Worm (Caenorhabditis elegans) whole organism, L4 larva: ENCODE measurements around the gene F59D12.5.
A peak's percentile ranks its signal among the peaks of the same experiment; 100 is the strongest.

ENCODE experiments used
- D1046.2 ChIP-seq: fragments of 200-800 bp; sonication (Bioruptor generic); IDR thresholded peaks from 2 replicates; pipeline ENCODE4 v1.3.6; 2022; ENCODE audit warnings: missing genetic modification characterization, missing compliant biosample characterization
- F10B5.3 ChIP-seq: sonication (generic microtip); optimal IDR thresholded peaks from 2 replicates; lab custom pipeline; 2016; ENCODE audit warnings: mild to moderate bottlenecking, missing genetic modification characterization, missing compliant biosample characterization
- F37D6.2 ChIP-seq: sonication (generic microtip); optimal IDR thresholded peaks from 2 replicates; lab custom pipeline; 2016; ENCODE audit warnings: mild to moderate bottlenecking, missing genetic modification characterization, missing compliant biosample characterization
- F44E2.7 ChIP-seq: fragments of 200-800 bp; sonication (Bioruptor generic); IDR thresholded peaks from 2 replicates; pipeline ENCODE4 v2.1.2; 2022; ENCODE audit warnings: missing genetic modification characterization, missing compliant biosample characterization
- T26A8.4 ChIP-seq: fragments of 200-800 bp; sonication (Bioruptor generic); IDR thresholded peaks from 2 replicates; pipeline ENCODE4 v1.3.6; 2022; ENCODE audit warnings: missing genetic modification characterization, missing compliant biosample characterization
- Y105C5A.15 ChIP-seq: fragments of 200-800 bp; sonication (Bioruptor generic); IDR thresholded peaks from 2 replicates; pipeline ENCODE4 v1.3.6; 2022; ENCODE audit warnings: missing genetic modification characterization, missing compliant biosample characterization
- ZK337.2 ChIP-seq: fragments of 200-800 bp; sonication (Bioruptor generic); IDR thresholded peaks from 2 replicates; pipeline ENCODE4 v1.3.6; 2022; ENCODE audit warnings: missing genetic modification reagents, missing genetic modification characterization, missing compliant biosample characterization
- ceh-28 ChIP-seq: fragments of 150-350 bp; optimal IDR thresholded peaks from 2 replicates; lab custom pipeline; 2014; ENCODE audit warnings: missing biosample characterization, missing genetic modification reagents, missing genetic modification characterization
- ceh-62 ChIP-seq: sonication (generic microtip); optimal IDR thresholded peaks from 2 replicates; lab custom pipeline; 2017; ENCODE audit warnings: missing biosample characterization, missing genetic modification characterization
- ces-1 ChIP-seq: fragments of 150-350 bp; sonication (generic microtip); optimal IDR thresholded peaks from 4 replicates; lab custom pipeline; 2014; ENCODE audit warnings: missing biosample characterization, missing genetic modification reagents, missing genetic modification characterization
- cey-2 ChIP-seq: sonication (generic microtip); optimal IDR thresholded peaks from 3 replicates; lab custom pipeline; 2017; ENCODE audit warnings: missing genetic modification characterization, mild to moderate bottlenecking, missing compliant biosample characterization, antibody characterized with exemption, borderline replicate concordance; ENCODE audit not compliant: insufficient read depth
- ctbp-1 ChIP-seq: fragments of 200-800 bp; sonication (Bioruptor generic); IDR thresholded peaks from 2 replicates; pipeline ENCODE4 v1.3.6; 2022; ENCODE audit warnings: missing genetic modification reagents, missing genetic modification characterization, missing compliant biosample characterization
- daf-16 ChIP-seq, 3 experiments: sonication (generic microtip); optimal IDR thresholded peaks; 2 replicates each; lab custom pipeline; 2016 to 2017; ENCODE audit warnings: missing genetic modification characterization in 3 of 3, missing genetic modification reagents in 3 of 3, mild to moderate bottlenecking in 2 of 3, missing compliant biosample characterization in 2 of 3, missing biosample characterization in 1 of 3, moderate library complexity in 1 of 3
- daf-19 ChIP-seq: fragments of 200-800 bp; sonication (Bioruptor generic); conservative IDR thresholded peaks from 2 replicates; pipeline ENCODE4 v1.3.6; 2022; ENCODE audit warnings: missing genetic modification characterization, missing compliant biosample characterization
- dmd-6 ChIP-seq: fragments of 200-800 bp; sonication (Bioruptor generic); IDR thresholded peaks from 2 replicates; pipeline ENCODE4 v1.3.6; 2022; ENCODE audit warnings: missing genetic modification reagents, missing genetic modification characterization, missing compliant biosample characterization
- dmd-9 ChIP-seq: fragments of 200-800 bp; sonication (Bioruptor generic); IDR thresholded peaks from 2 replicates; pipeline ENCODE4 v1.3.6; 2022; ENCODE audit warnings: missing genetic modification reagents, missing genetic modification characterization, missing compliant biosample characterization
- dpl-1 ChIP-seq: fragments of 150-350 bp; optimal IDR thresholded peaks from 2 replicates; lab custom pipeline; 2014; ENCODE audit warnings: missing biosample characterization, missing genetic modification reagents, missing genetic modification characterization
- dve-1 ChIP-seq: sonication (generic microtip); optimal IDR thresholded peaks from 2 replicates; lab custom pipeline; 2017; ENCODE audit warnings: antibody characterized with exemption, mild to moderate bottlenecking, missing genetic modification characterization, missing compliant biosample characterization; ENCODE audit not compliant: insufficient read depth
- egl-43 ChIP-seq: fragments of 200-800 bp; sonication (Bioruptor generic); IDR thresholded peaks from 2 replicates; pipeline ENCODE4 v1.3.6; 2022; ENCODE audit warnings: missing genetic modification reagents, missing genetic modification characterization, missing compliant biosample characterization
- hmg-1.1 ChIP-seq: fragments of 200-800 bp; sonication (Bioruptor generic); IDR thresholded peaks from 2 replicates; pipeline ENCODE4 v1.3.6; 2022; ENCODE audit warnings: missing genetic modification reagents, missing genetic modification characterization, missing compliant biosample characterization
- jun-1 ChIP-seq: fragments of 150-350 bp; optimal IDR thresholded peaks from 2 replicates; lab custom pipeline; 2014; ENCODE audit warnings: missing biosample characterization, missing genetic modification reagents, missing genetic modification characterization
- lim-7 ChIP-seq: fragments of 200-800 bp; sonication (Bioruptor generic); IDR thresholded peaks from 2 replicates; pipeline ENCODE4 v1.3.6; 2022; ENCODE audit warnings: missing genetic modification characterization, missing compliant biosample characterization
- lin-13 ChIP-seq: fragments of 150-350 bp; optimal IDR thresholded peaks from 2 replicates; lab custom pipeline; 2014; ENCODE audit warnings: missing biosample characterization, missing genetic modification reagents, missing genetic modification characterization
- lin-15B ChIP-seq: fragments of 150-350 bp; sonication (generic microtip); optimal IDR thresholded peaks from 3 replicates; lab custom pipeline; 2014; ENCODE audit warnings: missing biosample characterization, missing genetic modification characterization
- lin-38 ChIP-seq: fragments of 200-800 bp; sonication (Bioruptor generic); IDR thresholded peaks from 2 replicates; pipeline ENCODE4 v1.3.6; 2022; ENCODE audit warnings: missing genetic modification reagents, missing genetic modification characterization, missing compliant biosample characterization
- lir-3 ChIP-seq: sonication (generic microtip); optimal IDR thresholded peaks from 2 replicates; lab custom pipeline; 2016; ENCODE audit warnings: mild to moderate bottlenecking, missing genetic modification characterization, missing compliant biosample characterization
- mdt-29 ChIP-seq: fragments of 200-800 bp; sonication (Bioruptor generic); IDR thresholded peaks from 2 replicates; pipeline ENCODE4 v1.3.6; 2022; ENCODE audit warnings: missing genetic modification reagents, missing genetic modification characterization, missing compliant biosample characterization
- mep-1 ChIP-seq: fragments of 150-350 bp; sonication (generic microtip); optimal IDR thresholded peaks from 3 replicates; lab custom pipeline; 2014; ENCODE audit warnings: missing biosample characterization, missing genetic modification characterization
- nhr-102 ChIP-seq: sonication (generic microtip); optimal IDR thresholded peaks from 2 replicates; lab custom pipeline; 2016; ENCODE audit warnings: mild to moderate bottlenecking, missing genetic modification characterization, moderate library complexity, missing compliant biosample characterization
- nhr-111 ChIP-seq: fragments of 200-800 bp; sonication (Bioruptor generic); optimal IDR thresholded peaks from 2 replicates; lab custom pipeline; 2018; ENCODE audit warnings: mild to moderate bottlenecking, missing genetic modification characterization, missing compliant biosample characterization
- nhr-42 ChIP-seq: fragments of 200-800 bp; sonication (Bioruptor generic); IDR thresholded peaks from 2 replicates; pipeline ENCODE4 v1.3.6; 2022; ENCODE audit warnings: missing genetic modification characterization, missing compliant biosample characterization
- nhr-6 ChIP-seq: fragments of 150-350 bp; optimal IDR thresholded peaks from 2 replicates; lab custom pipeline; 2014; ENCODE audit warnings: missing biosample characterization, missing genetic modification characterization
- pha-4 ChIP-seq, 2 experiments: fragments of 150-350 bp in 1 of 2; fragments of 200-800 bp in 1 of 2; sonication (Bioruptor generic) in 1 of 2; IDR thresholded peaks in 1 of 2; optimal IDR thresholded peaks in 1 of 2; 2 replicates each; pipeline versions ENCODE4 v1.3.6 to Lab custom; 2014 to 2022; ENCODE audit warnings: missing genetic modification characterization in 2 of 2, missing genetic modification reagents in 2 of 2, missing biosample characterization in 1 of 2, missing compliant biosample characterization in 1 of 2
- php-3 ChIP-seq: fragments of 200-800 bp; sonication (Bioruptor generic); IDR thresholded peaks from 2 replicates; pipeline ENCODE4 v1.3.6; 2022; ENCODE audit warnings: missing genetic modification reagents, missing genetic modification characterization, missing compliant biosample characterization
- rbr-2 ChIP-seq: sonication (generic microtip); optimal IDR thresholded peaks from 2 replicates; lab custom pipeline; 2016; ENCODE audit warnings: missing genotype, missing genetic modification characterization, missing compliant biosample characterization
- sdz-12 ChIP-seq: fragments of 200-800 bp; sonication (Bioruptor generic); optimal IDR thresholded peaks from 2 replicates; lab custom pipeline; 2018; ENCODE audit warnings: mild to moderate bottlenecking, missing genetic modification characterization, missing compliant biosample characterization
- set-16 ChIP-seq: fragments of 200-800 bp; sonication (Bioruptor generic); IDR thresholded peaks from 2 replicates; pipeline ENCODE4 v1.3.6; 2022; ENCODE audit warnings: missing genetic modification reagents, missing genetic modification characterization, missing compliant biosample characterization
- skn-1 ChIP-seq: fragments of 150-350 bp; optimal IDR thresholded peaks from 2 replicates; lab custom pipeline; 2014; ENCODE audit warnings: missing biosample characterization, missing genetic modification characterization
- spr-3 ChIP-seq: fragments of 200-800 bp; sonication (Bioruptor generic); optimal IDR thresholded peaks from 2 replicates; lab custom pipeline; 2018; ENCODE audit warnings: mild to moderate bottlenecking, missing genetic modification characterization, missing compliant biosample characterization
- unc-130 ChIP-seq: sonication (generic microtip); optimal IDR thresholded peaks from 2 replicates; lab custom pipeline; 2016; ENCODE audit warnings: missing genetic modification reagents, missing genetic modification characterization, missing compliant biosample characterization
- vab-7 ChIP-seq: fragments of 200-800 bp; sonication (Bioruptor generic); IDR thresholded peaks from 2 replicates; pipeline ENCODE4 v1.3.6; 2022; ENCODE audit warnings: missing genetic modification reagents, missing genetic modification characterization, missing compliant biosample characterization
- zfp-2 ChIP-seq: sonication (generic microtip); optimal IDR thresholded peaks from 2 replicates; lab custom pipeline; 2016; ENCODE audit warnings: mild to moderate bottlenecking, missing genetic modification characterization, missing compliant biosample characterization
- zfp-3 ChIP-seq: fragments of 200-800 bp; sonication (Bioruptor generic); conservative IDR thresholded peaks from 2 replicates; pipeline ENCODE4 v1.3.6; 2022; ENCODE audit warnings: missing genetic modification reagents, missing genetic modification characterization, missing compliant biosample characterization
- zip-2 ChIP-seq: fragments of 150-350 bp; optimal IDR thresholded peaks from 2 replicates; lab custom pipeline; 2014; ENCODE audit warnings: missing biosample characterization, missing genetic modification characterization
- ztf-11 ChIP-seq: fragments of 150-350 bp; optimal IDR thresholded peaks from 2 replicates; lab custom pipeline; 2014; ENCODE audit warnings: missing biosample characterization, missing genetic modification characterization
- ztf-7 ChIP-seq: fragments of 150-350 bp; optimal IDR thresholded peaks from 2 replicates; lab custom pipeline; 2014; ENCODE audit warnings: missing biosample characterization, missing genetic modification characterization

Gene F59D12.5

ce11 chrX:15607498-15608019, 39.6 kb downstream of the F59D12.5 start, which contains the start of gene nipi-3 (continued):
- TF ChIP-seq D1046.2 (GFP tag; lab: Robert Waterston, UW): peak; percentile 77; the same call in 1 of the 2 replicates
- TF ChIP-seq lin-15B (tag; lab: Kevin White, UChicago): peak; percentile 44
- TF ChIP-seq ctbp-1: peak; percentile 86
- no peak for TF ChIP-seq ces-1 (GFP tag; lab: Kevin White, UChicago)
- TF ChIP-seq, all 104 proteins: peak for 62

ce11 chrX:15606585-15607276, 40.4 kb downstream of the F59D12.5 start, which contains the start of gene rab-14:
Gene rab-14 (minus strand): TSS chrX:15606635.
- TF ChIP-seq D1046.2 (GFP tag; lab: Robert Waterston, UW): no peak
- TF ChIP-seq lir-3 (tag; lab: Kevin White, UChicago): no peak
- no peak for TF ChIP-seq nhr-111 (GFP tag; lab: Kevin White, UChicago)
- no peak for TF ChIP-seq ceh-62 (tag; lab: Kevin White, UChicago)
- peak; percentile 61 for TF ChIP-seq nhr-6
- no peak for TF ChIP-seq daf-19 (GFP tag; lab: Robert Waterston, UW)
- no peak for TF ChIP-seq lin-13 (GFP tag; lab: Kevin White, UChicago)
- TF ChIP-seq spr-3 (GFP tag; lab: Kevin White, UChicago): peak; percentile 16
- TF ChIP-seq jun-1: no peak
- no peak for TF ChIP-seq dmd-9 (GFP tag; lab: Robert Waterston, UW)
- no peak for TF ChIP-seq zfp-3 (GFP tag; lab: Robert Waterston, UW)
- TF ChIP-seq dmd-6 (GFP tag; lab: Robert Waterston, UW): peak; percentile 76
- TF ChIP-seq T26A8.4 (GFP tag; lab: Robert Waterston, UW): 0 out of 2 replicates have a peak, but pooled peaks have one; percentile 29
- TF ChIP-seq ztf-7 (tag; lab: Kevin White, UChicago): no peak
- TF ChIP-seq rbr-2 (tag; lab: Kevin White, UChicago): peak; percentile 76
- peak; percentile 52 for TF ChIP-seq lin-38 (GFP tag; lab: Robert Waterston, UW)
- TF ChIP-seq dve-1 (tag; lab: Kevin White, UChicago): peak; percentile 49
- peak; percentile 56 for TF ChIP-seq set-16 (GFP tag; lab: Robert Waterston, UW)
- TF ChIP-seq zfp-2 (tag; lab: Kevin White, UChicago): no peak
- peak; percentile 87 for TF ChIP-seq hmg-1.1 (GFP tag; lab: Robert Waterston, UW)
- no peak for TF ChIP-seq zip-2 (tag; lab: Kevin White, UChicago)
- no peak for TF ChIP-seq nhr-102 (tag; lab: Kevin White, UChicago)
- TF ChIP-seq F44E2.7 (GFP tag; lab: Robert Waterston, UW): no peak
- no peak for TF ChIP-seq ZK337.2 (GFP tag; lab: Robert Waterston, UW)
- TF ChIP-seq ceh-28 (tag; lab: Kevin White, UChicago): peak; percentile 47
- no peak for TF ChIP-seq cey-2 (tag; lab: Kevin White, UChicago)
- TF ChIP-seq mdt-29 (GFP tag; lab: Robert Waterston, UW): 0 out of 2 replicates have a peak, but pooled peaks have one; percentile 21
- 0 out of 2 replicates have a peak, but pooled peaks have one; percentile 30 for TF ChIP-seq vab-7 (GFP tag; lab: Robert Waterston, UW)
- peak; percentile 89 for TF ChIP-seq ctbp-1
- no peak for TF ChIP-seq sdz-12 (GFP tag; lab: Kevin White, UChicago)
- TF ChIP-seq unc-130 (GFP tag; lab: Kevin White, UChicago): no peak
- TF ChIP-seq mep-1 (tag; lab: Kevin White, UChicago): peak; percentile 83
- TF ChIP-seq skn-1 (tag; lab: Kevin White, UChicago): peak; percentile 12
- TF ChIP-seq dpl-1: no peak
- no peak for TF ChIP-seq ztf-11 (tag; lab: Kevin White, UChicago)
- TF ChIP-seq daf-16 (GFP tag; optimal IDR thresholded peaks at IDR 0.05; lab: Kevin White, UChicago): no peak
- TF ChIP-seq daf-16 (tag; optimal IDR thresholded peaks at IDR 0.05; lab: Kevin White, UChicago): peak; percentile 19
- peak; percentile 86 for TF ChIP-seq egl-43
- TF ChIP-seq php-3: no peak
- peak; percentile 48; the same call in 1 of the 2 replicates for TF ChIP-seq pha-4 (GFP tag; IDR thresholded peaks at IDR 0.05; lab: Robert Waterston, UW)
- no peak for TF ChIP-seq pha-4 (tag; optimal IDR thresholded peaks at IDR 0.05; lab: Kevin White, UChicago)
- TF ChIP-seq F37D6.2 (tag; lab: Kevin White, UChicago): peak; percentile 61
- TF ChIP-seq nhr-42 (GFP tag; lab: Robert Waterston, UW): peak; percentile 58; the same call in 1 of the 2 replicates
- no peak for TF ChIP-seq lim-7 (GFP tag; lab: Robert Waterston, UW)
- no peak for TF ChIP-seq Y105C5A.15 (GFP tag; lab: Robert Waterston, UW)
- no peak for TF ChIP-seq F10B5.3 (tag; lab: Kevin White, UChicago)
